Worm (Caenorhabditis elegans): ENCODE results near the gene K11H12.4.

ce11 chrIV:676280-676679 is 597 bp upstream of the K11H12.4 start, which contains the start of gene K11H12.5:
- TF ChIP-seq nhr-76 (tag; optimal IDR thresholded peaks at IDR 0.05) (no peak), lin-15B (tag; optimal IDR thresholded peaks at IDR 0.05) (no peak), egl-5 (tag; optimal IDR thresholded peaks at IDR 0.05) (no peak), nhr-237 (tag; optimal IDR thresholded peaks at IDR 0.05) (no peak), pha-4 (tag; optimal IDR thresholded peaks at IDR 0.05) (no peak), snpc-4 (tag; optimal IDR thresholded peaks at IDR 0.05) (no peak), nhr-43 (tag; optimal IDR thresholded peaks at IDR 0.05; ENCODE audit: poor library complexity, severe bottlenecking) (no peak), nhr-25 (tag; optimal IDR thresholded peaks at IDR 0.05) (no peak), nfya-1 (tag; optimal IDR thresholded peaks at IDR 0.05; ENCODE audit: insufficient read depth) (no peak), ama-1 (optimal IDR thresholded peaks at IDR 0.05) (no peak), fkh-10 (GFP tag; optimal IDR thresholded peaks at IDR 0.05) (no peak)
